Fruit fly (Drosophila melanogaster) whole organism, embryonic: Measurements from ENCODE around the gene Cyt-c1L.

ENCODE experiments used
- CG15601 ChIP-seq: fragments of 200-800 bp; sonication (Bioruptor generic); optimal IDR thresholded peaks from 3 replicates; lab custom pipeline; 2019; ENCODE audit warnings: missing biosample characterization, mild to moderate bottlenecking, missing genetic modification characterization, moderate library complexity
- CG16863 ChIP-seq: fragments of 200-800 bp; sonication (Bioruptor generic); optimal IDR thresholded peaks from 3 replicates; lab custom pipeline; 2016; ENCODE audit warnings: missing biosample characterization, missing genetic modification characterization
- CG33213 ChIP-seq: fragments of 200-800 bp; sonication (Bioruptor generic); optimal IDR thresholded peaks from 3 replicates; lab custom pipeline; 2016; ENCODE audit warnings: missing biosample characterization, missing genetic modification characterization
- CG8388 ChIP-seq: fragments of 200-800 bp; sonication (Bioruptor generic); optimal IDR thresholded peaks from 2 replicates; lab custom pipeline; 2019; ENCODE audit warnings: missing biosample characterization, mild to moderate bottlenecking, missing genetic modification characterization, moderate library complexity
- Dfd ChIP-seq, 2 experiments: fragments of >200 bp; optimal IDR thresholded peaks; 2 replicates each; lab custom pipeline; 2017; ENCODE audit warnings: missing biosample characterization in 2 of 2, missing genetic modification characterization in 2 of 2
- Ets65A ChIP-seq: fragments of 200-800 bp; sonication (Bioruptor generic); peaks from one replicate; lab custom pipeline; 2016; ENCODE audit warnings: missing biosample characterization, missing genetic modification characterization
- Nf-YA ChIP-seq: fragments of 200-800 bp; sonication (Bioruptor generic); IDR thresholded peaks from 2 replicates; pipeline ENCODE4 v1.3.6; 2022; ENCODE audit warnings: missing biosample characterization, missing genetic modification characterization

DNA sequence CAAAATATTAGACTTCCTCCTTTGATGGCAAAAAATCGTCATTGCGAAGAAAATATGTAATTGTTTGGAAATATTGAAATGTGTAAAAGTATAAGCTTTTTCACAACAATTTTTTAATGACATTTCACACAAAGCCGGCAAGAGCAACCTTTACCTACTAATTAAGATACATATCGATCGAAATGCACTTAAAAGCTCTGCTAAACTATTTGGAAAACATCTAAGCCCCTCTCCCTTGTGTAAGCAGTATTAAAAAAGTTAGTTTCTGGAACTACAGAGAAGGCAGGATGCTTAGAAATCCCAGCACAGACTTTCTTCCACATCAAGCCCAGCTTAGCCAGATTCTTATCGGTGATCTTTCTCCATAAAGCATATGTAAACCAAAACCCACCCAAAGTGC lies at the start of gene Cyt-c1L:
- TF ChIP-seq CG8388 (GFP tag; lab: Kevin White, UChicago): no peak
- TF ChIP-seq CG16863 (GFP tag; lab: Kevin White, UChicago): no peak
- TF ChIP-seq Dfd (GFP tag; optimal IDR thresholded peaks at IDR 0.05; lab: Kevin White, UChicago): no peak
- no peak for TF ChIP-seq Nf-YA (GFP tag; lab: Robert Waterston, UW)
- no peak for TF ChIP-seq CG15601 (tag; lab: Kevin White, UChicago)
- TF ChIP-seq CG33213 (GFP tag; lab: Kevin White, UChicago): no peak
- no peak for TF ChIP-seq Ets65A
